Worm (Caenorhabditis elegans) whole organism, early embryonic: ENCODE results near the gene pix-1.

Experiments used
- B0310.2 ChIP-seq: sonication (generic microtip); optimal IDR thresholded peaks from 2 replicates; lab custom pipeline; 2016; ENCODE audit warnings: mild to moderate bottlenecking, missing genetic modification characterization, missing compliant biosample characterization
- F13C5.2 ChIP-seq: sonication (generic microtip); optimal IDR thresholded peaks from 2 replicates; lab custom pipeline; 2017; ENCODE audit warnings: mild to moderate bottlenecking, missing genetic modification characterization, inconsistent platforms, missing compliant biosample characterization
- ama-1 ChIP-seq: fragments of 150-350 bp; optimal IDR thresholded peaks from 2 replicates; lab custom pipeline; 2014
- ceh-36 ChIP-seq: sonication (generic microtip); optimal IDR thresholded peaks from 2 replicates; lab custom pipeline; 2016; ENCODE audit warnings: missing genetic modification characterization, inconsistent platforms, missing compliant biosample characterization
- ets-7 ChIP-seq: sonication (generic microtip); optimal IDR thresholded peaks from 2 replicates; lab custom pipeline; 2016; ENCODE audit warnings: missing genotype, missing genetic modification characterization, missing compliant biosample characterization
- flt-1 ChIP-seq: fragments of 200-800 bp; sonication (Bioruptor generic); IDR thresholded peaks from 2 replicates; pipeline ENCODE4 v1.3.6; 2022; ENCODE audit warnings: missing genetic modification characterization, missing compliant biosample characterization
- hmg-4 ChIP-seq: fragments of 200-800 bp; sonication (Bioruptor generic); optimal IDR thresholded peaks from 2 replicates; lab custom pipeline; 2018; ENCODE audit warnings: mild to moderate bottlenecking, missing genetic modification characterization, missing compliant biosample characterization
- hnd-1 ChIP-seq: sonication (generic microtip); optimal IDR thresholded peaks from 2 replicates; lab custom pipeline; 2016; ENCODE audit warnings: missing genetic modification characterization, missing compliant biosample characterization
- pes-1 ChIP-seq: fragments of 200-800 bp; sonication (Bioruptor generic); IDR thresholded peaks from 2 replicates; pipeline ENCODE4 v1.3.6; 2022; ENCODE audit warnings: missing genetic modification reagents, missing genetic modification characterization, missing compliant biosample characterization
- scrt-1 ChIP-seq: fragments of 200-800 bp; sonication (Bioruptor generic); IDR thresholded peaks from 2 replicates; pipeline ENCODE4 v1.3.6; 2022; ENCODE audit warnings: missing genetic modification characterization, missing compliant biosample characterization
- sea-1 ChIP-seq: fragments of 200-800 bp; sonication (Bioruptor generic); conservative IDR thresholded peaks from 2 replicates; pipeline ENCODE4 v1.3.6; 2022; ENCODE audit warnings: missing genetic modification characterization, missing compliant biosample characterization
- tbx-37 ChIP-seq: fragments of 200-800 bp; sonication (Bioruptor generic); conservative IDR thresholded peaks from 2 replicates; pipeline ENCODE4 v1.3.6; 2022; ENCODE audit warnings: missing genetic modification reagents, missing genetic modification characterization, missing compliant biosample characterization
- tra-4 ChIP-seq: sonication (generic microtip); optimal IDR thresholded peaks from 2 replicates; lab custom pipeline; 2017; ENCODE audit warnings: missing genetic modification characterization, missing compliant biosample characterization

DNA sequence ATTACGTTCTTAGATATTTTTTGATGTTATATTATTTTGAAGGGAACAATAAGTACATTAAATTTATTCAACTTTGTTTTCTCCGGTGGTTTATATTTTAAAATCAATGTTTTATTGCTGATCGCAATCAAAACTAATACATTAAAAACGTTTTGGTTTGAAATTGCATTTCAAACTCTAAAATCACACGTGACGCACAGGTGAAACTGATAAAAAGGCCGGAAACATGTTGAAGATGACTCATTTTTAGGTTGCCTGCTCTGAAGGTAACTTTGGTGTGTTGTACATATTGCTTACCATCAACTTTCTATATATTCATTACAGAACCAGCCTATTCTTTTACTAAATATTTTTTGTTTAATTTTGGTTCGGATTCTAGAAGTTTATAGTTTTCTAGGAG lies 41.4 kb upstream of the pix-1 start:
- no peak for TF ChIP-seq tra-4 (tag; lab: Kevin White, UChicago)
- TF ChIP-seq ama-1 (lab: Kevin White, UChicago), result no peak
- no peak for TF ChIP-seq hnd-1
- no peak for TF ChIP-seq F13C5.2 (tag; lab: Kevin White, UChicago)
- no peak for TF ChIP-seq ceh-36 (tag; lab: Kevin White, UChicago)
- no peak for TF ChIP-seq B0310.2 (tag; lab: Kevin White, UChicago)
- no peak for TF ChIP-seq scrt-1 (GFP tag; lab: Robert Waterston, UW)
- no peak for TF ChIP-seq hmg-4 (GFP tag; lab: Kevin White, UChicago)
- no peak for TF ChIP-seq ets-7 (tag; lab: Kevin White, UChicago)
- no peak for TF ChIP-seq sea-1
- no peak for TF ChIP-seq flt-1 (GFP tag; lab: Robert Waterston, UW)
- TF ChIP-seq tbx-37, result no peak
- TF ChIP-seq pes-1 (GFP tag; lab: Robert Waterston, UW), result no peak
